Worm (Caenorhabditis elegans) whole organism, L2 larva: ENCODE measurements around the gene msp-58.
"Not testable (repeated sequence)": the region's sequence is repeated elsewhere in the genome, so short reads cannot be mapped to it uniquely, and the experiment has no call there.

Experiments used
- R02D3.7 ChIP-seq: fragments of 150-350 bp; optimal IDR thresholded peaks from 2 replicates; lab custom pipeline; 2014; ENCODE audit warnings: missing biosample characterization, missing genetic modification characterization
- ZK546.5 ChIP-seq: sonication (generic microtip); optimal IDR thresholded peaks from 2 replicates; lab custom pipeline; 2017; ENCODE audit warnings: missing biosample characterization, missing genetic modification characterization
- ceh-82 ChIP-seq: fragments of 150-350 bp; optimal IDR thresholded peaks from 2 replicates; lab custom pipeline; 2014; ENCODE audit warnings: missing biosample characterization, missing genetic modification characterization
- elt-1 ChIP-seq: fragments of 150-350 bp; optimal IDR thresholded peaks from 2 replicates; lab custom pipeline; 2014; ENCODE audit warnings: missing biosample characterization, missing genetic modification characterization
- elt-3 ChIP-seq: sonication (generic microtip); optimal IDR thresholded peaks from 2 replicates; lab custom pipeline; 2017; ENCODE audit warnings: missing biosample characterization, missing genetic modification characterization
- lin-13 ChIP-seq: fragments of 150-350 bp; optimal IDR thresholded peaks from 2 replicates; lab custom pipeline; 2014; ENCODE audit warnings: missing biosample characterization, missing genetic modification reagents, missing genetic modification characterization
- lin-39 ChIP-seq: fragments of 150-350 bp; optimal IDR thresholded peaks from 2 replicates; lab custom pipeline; 2014; ENCODE audit warnings: missing biosample characterization, missing genetic modification reagents, missing genetic modification characterization
- lsy-2 ChIP-seq, 2 experiments: fragments of 150-350 bp in 1 of 2; sonication (generic microtip) in 1 of 2; optimal IDR thresholded peaks; 2 replicates each; lab custom pipeline; 2014 to 2017; ENCODE audit warnings: missing biosample characterization in 2 of 2, missing genetic modification characterization in 2 of 2
- mdl-1 ChIP-seq, 2 experiments: fragments of 150-350 bp in 1 of 2; sonication (generic microtip) in 1 of 2; optimal IDR thresholded peaks; 2 replicates each; lab custom pipeline; 2017; ENCODE audit warnings: missing biosample characterization in 2 of 2, missing genetic modification characterization in 2 of 2
- nhr-10 ChIP-seq: sonication (generic microtip); optimal IDR thresholded peaks from 2 replicates; lab custom pipeline; 2017; ENCODE audit warnings: missing biosample characterization, missing genetic modification characterization
- nhr-11 ChIP-seq: fragments of 150-350 bp; optimal IDR thresholded peaks from 2 replicates; lab custom pipeline; 2014; ENCODE audit warnings: missing biosample characterization, missing genetic modification characterization
- nhr-237 ChIP-seq: fragments of 150-350 bp; optimal IDR thresholded peaks from 2 replicates; lab custom pipeline; 2014; ENCODE audit warnings: missing biosample characterization, missing genetic modification characterization
- unc-55 ChIP-seq: fragments of 150-350 bp; sonication (generic microtip); optimal IDR thresholded peaks from 3 replicates; lab custom pipeline; 2014; ENCODE audit warnings: missing biosample characterization, missing genetic modification reagents, missing genetic modification characterization
- unc-62 ChIP-seq: fragments of 150-350 bp; optimal IDR thresholded peaks from 2 replicates; lab custom pipeline; 2014; ENCODE audit warnings: missing biosample characterization, missing genetic modification reagents, missing genetic modification characterization

ce11 chrIV:5313011-5313410 is 4.6 kb downstream of the msp-58 start, which contains the start of the genes msp-59 and ZK354.2:
- TF ChIP-seq elt-3 (tag; lab: Kevin White, UChicago); ceh-82 (tag; lab: Kevin White, UChicago); ZK546.5 (tag; lab: Kevin White, UChicago); R02D3.7 (tag; lab: Kevin White, UChicago); lin-39 (tag; lab: Kevin White, UChicago); nhr-10 (tag; lab: Kevin White, UChicago); nhr-237 (tag; lab: Kevin White, UChicago); nhr-11 (tag; lab: Kevin White, UChicago); elt-1 (tag; lab: Kevin White, UChicago); lin-13; unc-55 (GFP tag; lab: Kevin White, UChicago); unc-62 (GFP tag; lab: Kevin White, UChicago); mdl-1 (tag; optimal IDR thresholded peaks at IDR 0.05; lab: Kevin White, UChicago); lsy-2 (tag; optimal IDR thresholded peaks at IDR 0.05; lab: Kevin White, UChicago): not testable (repeated sequence)
